Worm (Caenorhabditis elegans) whole organism, late embryonic: ENCODE data around the gene nspa-10.

Experiments used
- ceh-19 ChIP-seq: fragments of 200-800 bp; sonication (Bioruptor generic); optimal IDR thresholded peaks from 2 replicates; lab custom pipeline; 2018; ENCODE audit warnings: mild to moderate bottlenecking, missing genetic modification characterization, missing compliant biosample characterization
- ceh-34 ChIP-seq: sonication (generic microtip); optimal IDR thresholded peaks from 2 replicates; lab custom pipeline; 2016; ENCODE audit warnings: mild to moderate bottlenecking, missing genetic modification characterization, missing compliant biosample characterization

- TF ChIP-seq ceh-19 (GFP tag; lab: Kevin White, UChicago): no peak
- no peak for TF ChIP-seq ceh-34 (tag; lab: Kevin White, UChicago)
These were observed 30.9 kb upstream of the nspa-10 start, which contains the start of gene Y50E8A.11 for ce11 chrV:14781130-14781529.
